Fruit fly (Drosophila melanogaster) whole organism, embryonic: Measurements from ENCODE around the gene CG5846.

Experiments used
- CG12391 ChIP-seq: fragments of 200-800 bp; sonication (Bioruptor generic); optimal IDR thresholded peaks from 3 replicates; lab custom pipeline; 2018; ENCODE audit warnings: missing biosample characterization, mild to moderate bottlenecking, missing genetic modification characterization, moderate library complexity
- CG15479 ChIP-seq: fragments of 200-800 bp; sonication (Bioruptor generic); optimal IDR thresholded peaks from 3 replicates; lab custom pipeline; 2019; ENCODE audit warnings: missing biosample characterization, mild to moderate bottlenecking, missing genetic modification characterization, moderate library complexity
- CG1603 ChIP-seq: fragments of 200-800 bp; sonication (Bioruptor generic); optimal IDR thresholded peaks from 2 replicates; lab custom pipeline; 2019; ENCODE audit warnings: missing biosample characterization, mild to moderate bottlenecking, missing genetic modification characterization, moderate library complexity
- CG4282 ChIP-seq: fragments of 200-800 bp; sonication (Bioruptor generic); optimal IDR thresholded peaks from 2 replicates; lab custom pipeline; 2016; ENCODE audit warnings: missing biosample characterization, missing genetic modification characterization
- CG43689 ChIP-seq: fragments of 200-800 bp; sonication (Bioruptor generic); IDR thresholded peaks from 2 replicates; pipeline ENCODE4 v1.3.6; 2022; ENCODE audit warnings: missing biosample characterization, missing genetic modification characterization
- CG8765 ChIP-seq: fragments of 200-800 bp; sonication (Bioruptor generic); IDR thresholded peaks from 2 replicates; pipeline ENCODE4 v1.3.6; 2022; ENCODE audit warnings: missing biosample characterization, missing genetic modification characterization
- MESR4 ChIP-seq: fragments of 200-800 bp; sonication (Bioruptor generic); optimal IDR thresholded peaks from 2 replicates; lab custom pipeline; 2018; ENCODE audit warnings: missing biosample characterization, mild to moderate bottlenecking, missing genetic modification characterization, moderate library complexity
- unpg ChIP-seq: fragments of 200-800 bp; sonication (Bioruptor generic); optimal IDR thresholded peaks from 3 replicates; lab custom pipeline; 2018; ENCODE audit warnings: missing biosample characterization, mild to moderate bottlenecking, missing genetic modification characterization, moderate library complexity

DNA sequence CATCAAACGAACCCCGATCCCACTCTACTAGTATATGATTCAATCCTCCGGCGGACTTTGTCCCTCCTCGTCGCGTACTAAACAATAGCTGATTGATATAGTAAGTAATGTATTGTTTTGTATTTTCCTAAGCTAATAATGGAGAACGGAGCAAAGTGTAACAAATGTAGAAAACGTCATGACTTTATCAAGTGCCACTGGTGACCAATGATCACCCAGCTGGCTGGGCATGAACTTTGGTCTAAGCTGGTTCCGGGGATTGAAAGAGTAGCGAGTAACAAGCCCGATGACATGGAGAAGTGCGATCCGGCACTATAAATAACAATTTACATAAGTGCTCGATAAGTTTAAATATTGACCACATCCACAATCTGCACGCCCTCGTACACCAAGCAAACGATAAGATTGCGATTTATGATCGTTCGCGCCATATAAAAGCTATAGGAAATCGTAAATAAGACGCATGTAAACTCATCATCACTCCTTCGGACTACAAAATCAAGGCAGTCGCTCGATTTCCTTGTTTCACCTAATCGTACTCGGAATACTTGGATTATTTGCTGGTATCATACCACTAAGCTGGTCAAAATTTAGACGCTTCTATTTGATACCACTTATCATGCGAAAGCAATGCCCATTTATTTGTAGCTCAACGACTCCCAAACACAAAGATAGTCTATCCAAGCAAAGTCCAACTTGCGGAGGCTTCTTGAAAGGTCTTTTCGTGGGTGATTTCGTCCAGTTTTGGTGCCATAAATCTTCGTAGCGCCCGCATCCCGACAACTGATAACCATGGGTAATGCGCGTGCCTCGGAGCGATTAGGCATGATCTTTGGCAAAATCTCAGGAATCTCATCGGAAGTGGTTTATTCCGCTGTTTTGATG, 7.6 kb downstream of the CG5846 start:
- TF ChIP-seq CG1603 (tag; lab: Kevin White, UChicago) = no peak
- TF ChIP-seq CG4282 (GFP tag; lab: Kevin White, UChicago) = no peak
- TF ChIP-seq MESR4 (GFP tag; lab: Kevin White, UChicago) = no peak
- TF ChIP-seq CG43689 (GFP tag; lab: Robert Waterston, UW) = no peak
- TF ChIP-seq CG12391 (tag; lab: Kevin White, UChicago) = no peak
- no peak for TF ChIP-seq unpg
- TF ChIP-seq CG15479 = no peak
- no peak for TF ChIP-seq CG8765 (GFP tag; lab: Robert Waterston, UW)
